Worm (Caenorhabditis elegans) whole organism, L3 larva: ENCODE data around the gene ears-2.

Experiments used
- R02D3.7 ChIP-seq: fragments of 150-350 bp; optimal IDR thresholded peaks from 2 replicates; lab custom pipeline; 2014; ENCODE audit warnings: missing biosample characterization, missing genetic modification characterization
- aly-2 ChIP-seq: fragments of 150-350 bp; optimal IDR thresholded peaks from 2 replicates; lab custom pipeline; 2014; ENCODE audit warnings: missing biosample characterization, missing genetic modification characterization
- ama-1 ChIP-seq: fragments of 150-350 bp; optimal IDR thresholded peaks from 2 replicates; lab custom pipeline; 2018
- ceh-16 ChIP-seq: sonication (generic microtip); optimal IDR thresholded peaks from 2 replicates; lab custom pipeline; 2017; ENCODE audit warnings: missing biosample characterization, missing genetic modification characterization
- ceh-28 ChIP-seq: fragments of 150-350 bp; optimal IDR thresholded peaks from 2 replicates; lab custom pipeline; 2014; ENCODE audit warnings: missing biosample characterization, missing genetic modification reagents, missing genetic modification characterization
- ceh-9 ChIP-seq: sonication (generic microtip); optimal IDR thresholded peaks from 2 replicates; lab custom pipeline; 2018; ENCODE audit warnings: missing biosample characterization, missing genetic modification characterization
- daf-12 ChIP-seq: fragments of 150-350 bp; optimal IDR thresholded peaks from 2 replicates; lab custom pipeline; 2014; ENCODE audit warnings: missing biosample characterization, missing genetic modification reagents, missing genetic modification characterization
- egl-27 ChIP-seq: sonication (generic microtip); optimal IDR thresholded peaks from 4 replicates; lab custom pipeline; 2017; ENCODE audit warnings: missing biosample characterization, missing genetic modification reagents, missing genetic modification characterization
- elt-2 ChIP-seq: sonication (generic microtip); optimal IDR thresholded peaks from 2 replicates; lab custom pipeline; 2016; ENCODE audit warnings: missing genetic modification reagents, mild to moderate bottlenecking, missing genetic modification characterization, missing compliant biosample characterization
- elt-3 ChIP-seq, 3 experiments: fragments of 150-350 bp in 1 of 3; sonication (generic microtip) in 2 of 3; optimal IDR thresholded peaks; 2 replicates in 2 of 3; 4 replicates in 1 of 3; lab custom pipeline; 2014 to 2017; ENCODE audit warnings: missing biosample characterization in 3 of 3, missing genetic modification characterization in 3 of 3
- fkh-10 ChIP-seq: sonication (generic microtip); optimal IDR thresholded peaks from 2 replicates; lab custom pipeline; 2017; ENCODE audit warnings: missing biosample characterization, missing genetic modification reagents, missing genetic modification characterization
- fos-1 ChIP-seq: fragments of 150-350 bp; optimal IDR thresholded peaks from 2 replicates; lab custom pipeline; 2014; ENCODE audit warnings: missing biosample characterization, missing genetic modification characterization
- hmg-11 ChIP-seq: sonication (generic microtip); optimal IDR thresholded peaks from 2 replicates; lab custom pipeline; 2016; ENCODE audit warnings: missing genetic modification characterization, missing compliant biosample characterization
- jun-1 ChIP-seq: fragments of 150-350 bp; optimal IDR thresholded peaks from 2 replicates; lab custom pipeline; 2014; ENCODE audit warnings: missing biosample characterization, missing genetic modification reagents, missing genetic modification characterization
- lin-15B ChIP-seq: fragments of 150-350 bp; optimal IDR thresholded peaks from 2 replicates; lab custom pipeline; 2014; ENCODE audit warnings: missing biosample characterization, missing genetic modification characterization
- lsy-12 ChIP-seq: sonication (generic microtip); optimal IDR thresholded peaks from 2 replicates; lab custom pipeline; 2016; ENCODE audit warnings: mild to moderate bottlenecking, missing genetic modification characterization, missing compliant biosample characterization
- mdl-1 ChIP-seq: fragments of 150-350 bp; optimal IDR thresholded peaks from 2 replicates; lab custom pipeline; 2014; ENCODE audit warnings: missing biosample characterization, missing genetic modification characterization
- nfya-1 ChIP-seq: sonication (generic microtip); optimal IDR thresholded peaks from 2 replicates; lab custom pipeline; 2017; ENCODE audit warnings: missing genetic modification characterization, mild to moderate bottlenecking, missing compliant biosample characterization, antibody characterized with exemption, moderate library complexity; ENCODE audit not compliant: insufficient read depth
- nhr-11 ChIP-seq: fragments of 150-350 bp; optimal IDR thresholded peaks from 2 replicates; lab custom pipeline; 2014; ENCODE audit warnings: missing biosample characterization, missing genetic modification characterization
- nhr-12 ChIP-seq: fragments of 150-350 bp; optimal IDR thresholded peaks from 2 replicates; lab custom pipeline; 2014; ENCODE audit warnings: missing biosample characterization, missing genetic modification characterization
- nhr-23 ChIP-seq: fragments of 150-350 bp; optimal IDR thresholded peaks from 2 replicates; lab custom pipeline; 2014; ENCODE audit warnings: missing biosample characterization, missing genetic modification reagents, missing genetic modification characterization
- nhr-237 ChIP-seq: fragments of 150-350 bp; optimal IDR thresholded peaks from 2 replicates; lab custom pipeline; 2014; ENCODE audit warnings: missing biosample characterization, missing genetic modification characterization
- nhr-25 ChIP-seq: sonication (generic microtip); optimal IDR thresholded peaks from 2 replicates; lab custom pipeline; 2017; ENCODE audit warnings: missing biosample characterization, missing genetic modification characterization
- nhr-28 ChIP-seq: fragments of 150-350 bp; optimal IDR thresholded peaks from 2 replicates; lab custom pipeline; 2014; ENCODE audit warnings: missing biosample characterization, missing genetic modification characterization
- nhr-43 ChIP-seq: sonication (generic microtip); optimal IDR thresholded peaks from 2 replicates; lab custom pipeline; 2016; ENCODE audit warnings: mild to moderate bottlenecking, missing genetic modification characterization, missing compliant biosample characterization; ENCODE audit not compliant: poor library complexity, severe bottlenecking
- nhr-67 ChIP-seq: fragments of 150-350 bp; optimal IDR thresholded peaks from 2 replicates; lab custom pipeline; 2014; ENCODE audit warnings: missing biosample characterization, missing genetic modification characterization
- nhr-76 ChIP-seq: fragments of 150-350 bp; sonication (generic microtip); optimal IDR thresholded peaks from 5 replicates; lab custom pipeline; 2014; ENCODE audit warnings: missing biosample characterization, missing genetic modification characterization
- nhr-77 ChIP-seq: fragments of 150-350 bp; optimal IDR thresholded peaks from 2 replicates; lab custom pipeline; 2014; ENCODE audit warnings: missing biosample characterization, missing genetic modification characterization
- pha-4 ChIP-seq: fragments of 150-350 bp; optimal IDR thresholded peaks from 2 replicates; lab custom pipeline; 2014; ENCODE audit warnings: missing biosample characterization, missing genetic modification reagents, missing genetic modification characterization
- pqm-1 ChIP-seq: fragments of 150-350 bp; optimal IDR thresholded peaks from 2 replicates; lab custom pipeline; 2017; ENCODE audit warnings: missing biosample characterization, missing genetic modification characterization, inconsistent platforms
- sea-2 ChIP-seq: fragments of 150-350 bp; sonication (generic microtip); optimal IDR thresholded peaks from 4 replicates; lab custom pipeline; 2014; ENCODE audit warnings: missing biosample characterization, missing genetic modification reagents, missing genetic modification characterization
- skn-1 ChIP-seq: fragments of 150-350 bp; optimal IDR thresholded peaks from 2 replicates; lab custom pipeline; 2014; ENCODE audit warnings: missing biosample characterization, missing genetic modification characterization
- snpc-4 ChIP-seq: fragments of 150-350 bp; optimal IDR thresholded peaks from 2 replicates; lab custom pipeline; 2014; ENCODE audit warnings: missing biosample characterization, missing genetic modification characterization
- tbx-2 ChIP-seq: sonication (generic microtip); optimal IDR thresholded peaks from 2 replicates; lab custom pipeline; 2016; ENCODE audit warnings: mild to moderate bottlenecking, missing genetic modification characterization, missing compliant biosample characterization
- unc-39 ChIP-seq: sonication (generic microtip); optimal IDR thresholded peaks from 4 replicates; lab custom pipeline; 2017; ENCODE audit warnings: missing biosample characterization, missing genetic modification characterization
- unc-62 ChIP-seq: fragments of 150-350 bp; sonication (generic microtip); optimal IDR thresholded peaks from 4 replicates; lab custom pipeline; 2014; ENCODE audit warnings: missing biosample characterization, missing genetic modification reagents, missing genetic modification characterization
- zag-1 ChIP-seq: fragments of 150-350 bp; optimal IDR thresholded peaks from 2 replicates; lab custom pipeline; 2014; ENCODE audit warnings: missing biosample characterization, missing genetic modification characterization
- ztf-11 ChIP-seq: fragments of 150-350 bp; optimal IDR thresholded peaks from 2 replicates; lab custom pipeline; 2014; ENCODE audit warnings: missing biosample characterization, missing genetic modification characterization
- ztf-4 ChIP-seq: fragments of 150-350 bp; optimal IDR thresholded peaks from 2 replicates; lab custom pipeline; 2014; ENCODE audit warnings: missing biosample characterization, missing genetic modification characterization

ears-2 gene

ce11 chrIV:409935-410334 is 19.7 kb upstream of the ears-2 start, which contains the start of gene kgb-1:
Gene kgb-1, minus strand, starts transcription at chrIV:410035.
- TF ChIP-seq aly-2 (tag; lab: Kevin White, UChicago) (no peak), ceh-16 (no peak), nhr-12 (tag; lab: Kevin White, UChicago) (no peak), mdl-1 (tag; lab: Kevin White, UChicago) (no peak), pqm-1 (tag; lab: Kevin White, UChicago) (no peak), unc-62 (GFP tag; lab: Kevin White, UChicago) (no peak), unc-39 (no peak), skn-1 (tag; lab: Kevin White, UChicago) (no peak), nhr-76 (tag; lab: Kevin White, UChicago) (no peak), jun-1 (tag; lab: Kevin White, UChicago) (no peak), nhr-25 (tag; lab: Kevin White, UChicago) (no peak), nhr-237 (tag; lab: Kevin White, UChicago) (no peak), elt-3 (tag; optimal IDR thresholded peaks at IDR 0.05; lab: Kevin White, UChicago) (no peak), R02D3.7 (tag; lab: Kevin White, UChicago) (no peak), zag-1 (tag; lab: Kevin White, UChicago) (no peak), nhr-67 (no peak), nhr-23 (tag; lab: Kevin White, UChicago) (no peak), nhr-11 (tag; lab: Kevin White, UChicago) (no peak), ceh-28 (tag; lab: Kevin White, UChicago) (no peak), nhr-43 (tag; lab: Kevin White, UChicago) (no peak)

ce11 chrIV:408892-409291 is 18.6 kb upstream of the ears-2 start:
- TF ChIP-seq pha-4 (tag; lab: Kevin White, UChicago) (peak; percentile 4), mdl-1 (tag; lab: Kevin White, UChicago) (no peak), elt-2 (tag; lab: Kevin White, UChicago) (peak; percentile 53), hmg-11 (tag; lab: Kevin White, UChicago) (no peak), nhr-23 (tag; lab: Kevin White, UChicago) (no peak), pqm-1 (tag; lab: Kevin White, UChicago) (peak; percentile 10), ceh-28 (tag; lab: Kevin White, UChicago) (no peak), nhr-25 (tag; lab: Kevin White, UChicago) (no peak), zag-1 (tag; lab: Kevin White, UChicago) (no peak), snpc-4 (tag; lab: Kevin White, UChicago) (no peak), unc-62 (GFP tag; lab: Kevin White, UChicago) (no peak)

ce11 chrIV:401395-401794 is 11.1 kb upstream of the ears-2 start, which contains the start of gene gpa-4:
Gene gpa-4, plus strand, starts transcription at chrIV:401695.
- TF ChIP-seq hmg-11 (tag; lab: Kevin White, UChicago) (no peak), fos-1 (tag; lab: Kevin White, UChicago) (no peak), ama-1 (lab: Kevin White, UChicago) (no peak), ztf-11 (tag; lab: Kevin White, UChicago) (no peak), lsy-12 (tag; lab: Kevin White, UChicago) (no peak), daf-12 (tag; lab: Kevin White, UChicago) (no peak), unc-39 (no peak)

ce11 chrIV:396373-396772 is 6.1 kb upstream of the ears-2 start, which contains the start of gene rrp-8:
Gene rrp-8, plus strand, starts transcription at chrIV:396545.
- no peak for TF ChIP-seq unc-39
- TF ChIP-seq ztf-11 (tag; lab: Kevin White, UChicago): no peak
- TF ChIP-seq hmg-11 (tag; lab: Kevin White, UChicago): no peak
- no peak for TF ChIP-seq pqm-1 (tag; lab: Kevin White, UChicago)
- TF ChIP-seq R02D3.7 (tag; lab: Kevin White, UChicago): no peak
- no peak for TF ChIP-seq unc-62 (GFP tag; lab: Kevin White, UChicago)
- no peak for TF ChIP-seq fos-1 (tag; lab: Kevin White, UChicago)
- TF ChIP-seq ceh-28 (tag; lab: Kevin White, UChicago): no peak

- TF ChIP-seq ceh-28 (tag; lab: Kevin White, UChicago) (peak; percentile 15), nfya-1 (peak; percentile 87), sea-2 (GFP tag; lab: Kevin White, UChicago) (no peak), lsy-12 (tag; lab: Kevin White, UChicago) (no peak), pqm-1 (tag; lab: Kevin White, UChicago) (peak; percentile 12), egl-27 (tag; lab: Kevin White, UChicago) (no peak), snpc-4 (tag; lab: Kevin White, UChicago) (peak; percentile 41), unc-62 (GFP tag; lab: Kevin White, UChicago) (no peak), pha-4 (tag; lab: Kevin White, UChicago) (peak; percentile 80), ceh-9 (no peak), lin-15B (tag; lab: Kevin White, UChicago) (peak; percentile 70), fos-1 (tag; lab: Kevin White, UChicago) (no peak), R02D3.7 (tag; lab: Kevin White, UChicago) (peak; percentile 61), unc-39 (no peak), aly-2 (tag; lab: Kevin White, UChicago) (no peak), ztf-4 (tag; lab: Kevin White, UChicago) (no peak), tbx-2 (tag; lab: Kevin White, UChicago) (no peak), nhr-28 (tag; lab: Kevin White, UChicago) (no peak), nhr-25 (tag; lab: Kevin White, UChicago) (peak; percentile 35), nhr-43 (tag; lab: Kevin White, UChicago) (no peak), elt-2 (tag; lab: Kevin White, UChicago) (peak; percentile 22), nhr-12 (tag; lab: Kevin White, UChicago) (no peak), ceh-16 (no peak), nhr-77 (tag; lab: Kevin White, UChicago) (no peak), nhr-11 (tag; lab: Kevin White, UChicago) (no peak), fkh-10 (GFP tag; lab: Kevin White, UChicago) (no peak), hmg-11 (tag; lab: Kevin White, UChicago) (peak; percentile 86)
Measured at ce11 chrIV:393409-393930, 3.2 kb upstream of the ears-2 start, which contains the start of the genes T07A9.15 and nog-1. Gene T07A9.15, minus strand, starts transcription at chrIV:393546. Gene nog-1, plus strand, starts transcription at chrIV:393880.
